Fruit fly (Drosophila melanogaster): ENCODE results near the gene SecS.

DNA sequence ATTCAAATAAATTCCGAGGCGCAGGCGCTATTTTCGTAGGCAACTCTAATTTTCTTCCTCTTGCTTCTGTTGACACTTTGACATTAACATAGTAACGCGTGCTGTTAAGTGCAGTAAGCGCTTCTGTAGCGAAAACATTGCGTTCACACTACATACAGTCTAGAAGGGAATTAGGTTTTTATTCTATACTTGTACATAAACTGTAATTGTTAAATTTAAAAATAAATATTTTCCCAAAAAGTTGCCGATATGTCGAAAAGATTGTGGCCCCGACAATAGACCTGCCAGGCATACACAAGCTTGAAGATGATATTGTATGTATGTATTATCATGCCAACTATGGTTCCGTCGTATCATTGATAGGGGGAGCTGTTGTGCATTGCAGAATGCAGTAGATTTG, 5.2 kb downstream of the SecS start, which contains the start of gene asl:
- no peak for TF ChIP-seq CG6854 (GFP tag; optimal IDR thresholded peaks at IDR 0.05)
- peak; percentile 64 for TF ChIP-seq Hr39 (GFP tag; optimal IDR thresholded peaks at IDR 0.05)
- TF ChIP-seq pdm3 (GFP tag; optimal IDR thresholded peaks at IDR 0.05): no peak
- TF ChIP-seq CG8119 (GFP tag; IDR thresholded peaks at IDR 0.05): no peak
- TF ChIP-seq Ets96B (tag; optimal IDR thresholded peaks at IDR 0.05): peak; percentile 23
- no peak for TF ChIP-seq CG32006 (GFP tag; optimal IDR thresholded peaks at IDR 0.05)
- peak; percentile 44 for TF ChIP-seq CG15336 (GFP tag; IDR thresholded peaks at IDR 0.05)
- TF ChIP-seq CG6808 (GFP tag; optimal IDR thresholded peaks at IDR 0.05): peak; percentile 11
- TF ChIP-seq esn (GFP tag; optimal IDR thresholded peaks at IDR 0.05): peak; percentile 68
- TF ChIP-seq svp (GFP tag): no peak
- TF ChIP-seq Sox14 (GFP tag; optimal IDR thresholded peaks at IDR 0.05): peak; percentile 64
- peak; percentile 62 for TF ChIP-seq lz (GFP tag; optimal IDR thresholded peaks at IDR 0.05)

Measured in whole organism, prepupa.